Worm (Caenorhabditis elegans) whole organism, L4 larva: Measurements from ENCODE around the gene srbc-40.

Source experiments
- attf-4 ChIP-seq: sonication (generic microtip); optimal IDR thresholded peaks from 3 replicates; lab custom pipeline; 2017; ENCODE audit warnings: missing biosample characterization, missing genetic modification characterization
- ces-1 ChIP-seq: fragments of 150-350 bp; sonication (generic microtip); optimal IDR thresholded peaks from 4 replicates; lab custom pipeline; 2014; ENCODE audit warnings: missing biosample characterization, missing genetic modification reagents, missing genetic modification characterization
- lin-39 ChIP-seq: fragments of 150-350 bp; optimal IDR thresholded peaks from 2 replicates; lab custom pipeline; 2014; ENCODE audit warnings: missing biosample characterization, missing genetic modification reagents, missing genetic modification characterization
- nhr-48 ChIP-seq: sonication (generic microtip); optimal IDR thresholded peaks from 2 replicates; lab custom pipeline; 2016; ENCODE audit warnings: mild to moderate bottlenecking, missing genetic modification characterization, missing compliant biosample characterization

ce11 chrV:699489-700129 lies 20.0 kb downstream of the srbc-40 start, which contains the start of the genes ugt-29 and srx-5:
- TF ChIP-seq lin-39 (tag; lab: Kevin White, UChicago), result no peak
- no peak for TF ChIP-seq ces-1
- no peak for TF ChIP-seq nhr-48 (tag; lab: Kevin White, UChicago)
- TF ChIP-seq attf-4 (tag; lab: Kevin White, UChicago), result no peak
